Worm (Caenorhabditis elegans) whole organism, late embryonic: Measurements from ENCODE around the gene nstp-6.

Experiments used
- C08G9.2 ChIP-seq: sonication (generic microtip); optimal IDR thresholded peaks from 2 replicates; lab custom pipeline; 2016; ENCODE audit warnings: mild to moderate bottlenecking, missing genetic modification characterization, moderate library complexity, missing compliant biosample characterization
- F13H6.1 ChIP-seq: sonication (generic microtip); optimal IDR thresholded peaks from 2 replicates; lab custom pipeline; 2016; ENCODE audit warnings: missing genetic modification characterization, missing compliant biosample characterization
- K09A11.1 ChIP-seq: sonication (generic microtip); optimal IDR thresholded peaks from 2 replicates; lab custom pipeline; 2017; ENCODE audit warnings: antibody characterized with exemption, mild to moderate bottlenecking, missing genetic modification characterization, missing compliant biosample characterization; ENCODE audit not compliant: insufficient read depth
- Y22D7AL.16 ChIP-seq: sonication (generic microtip); optimal IDR thresholded peaks from 2 replicates; lab custom pipeline; 2016; ENCODE audit warnings: missing genetic modification characterization, missing compliant biosample characterization
- ama-1 ChIP-seq: fragments of 150-350 bp; optimal IDR thresholded peaks from 2 replicates; lab custom pipeline; 2014
- ceh-14 ChIP-seq: sonication (generic microtip); optimal IDR thresholded peaks from 2 replicates; lab custom pipeline; 2016; ENCODE audit warnings: missing genotype, missing genetic modification characterization, missing compliant biosample characterization
- ceh-18 ChIP-seq: sonication (generic microtip); optimal IDR thresholded peaks from 2 replicates; lab custom pipeline; 2016; ENCODE audit warnings: missing genetic modification characterization, missing compliant biosample characterization
- ceh-22 ChIP-seq: sonication (generic microtip); optimal IDR thresholded peaks from 2 replicates; lab custom pipeline; 2017; ENCODE audit warnings: missing biosample characterization, missing genetic modification characterization
- ceh-24 ChIP-seq: sonication (generic microtip); optimal IDR thresholded peaks from 2 replicates; lab custom pipeline; 2016; ENCODE audit warnings: mild to moderate bottlenecking, missing genetic modification characterization, missing compliant biosample characterization
- ceh-31 ChIP-seq: sonication (generic microtip); optimal IDR thresholded peaks from 2 replicates; lab custom pipeline; 2016; ENCODE audit warnings: missing genetic modification characterization, missing compliant biosample characterization
- ceh-34 ChIP-seq: sonication (generic microtip); optimal IDR thresholded peaks from 2 replicates; lab custom pipeline; 2016; ENCODE audit warnings: mild to moderate bottlenecking, missing genetic modification characterization, missing compliant biosample characterization
- ceh-45 ChIP-seq: fragments of 200-800 bp; sonication (Bioruptor generic); IDR thresholded peaks from 2 replicates; pipeline ENCODE4 v1.3.6; 2022; ENCODE audit warnings: missing genetic modification reagents, missing genetic modification characterization, missing compliant biosample characterization
- ceh-48 ChIP-seq: sonication (generic microtip); optimal IDR thresholded peaks from 2 replicates; lab custom pipeline; 2016; ENCODE audit warnings: missing genetic modification characterization, inconsistent platforms, missing compliant biosample characterization
- ceh-9 ChIP-seq: sonication (generic microtip); optimal IDR thresholded peaks from 2 replicates; lab custom pipeline; 2016; ENCODE audit warnings: mild to moderate bottlenecking, missing genetic modification characterization, inconsistent platforms, missing compliant biosample characterization
- che-1 ChIP-seq: sonication (generic microtip); optimal IDR thresholded peaks from 2 replicates; lab custom pipeline; 2016; ENCODE audit warnings: mild to moderate bottlenecking, missing genetic modification characterization, missing compliant biosample characterization
- dmd-4 ChIP-seq: sonication (generic microtip); optimal IDR thresholded peaks from 2 replicates; lab custom pipeline; 2016; ENCODE audit warnings: borderline replicate concordance, missing genetic modification characterization, missing compliant biosample characterization
- dve-1 ChIP-seq: sonication (generic microtip); optimal IDR thresholded peaks from 2 replicates; lab custom pipeline; 2017; ENCODE audit warnings: antibody characterized with exemption, mild to moderate bottlenecking, missing genetic modification characterization, missing compliant biosample characterization
- elt-2 ChIP-seq: sonication (generic microtip); optimal IDR thresholded peaks from 2 replicates; lab custom pipeline; 2016; ENCODE audit warnings: missing genetic modification reagents, missing genetic modification characterization, missing compliant biosample characterization
- eyg-1 ChIP-seq: sonication (generic microtip); optimal IDR thresholded peaks from 2 replicates; lab custom pipeline; 2016; ENCODE audit warnings: missing genotype, missing genetic modification characterization, missing compliant biosample characterization
- fax-1 ChIP-seq: sonication (generic microtip); optimal IDR thresholded peaks from 2 replicates; lab custom pipeline; 2016; ENCODE audit warnings: missing genotype, missing genetic modification characterization, missing compliant biosample characterization
- fkh-10 ChIP-seq: fragments of 150-350 bp; optimal IDR thresholded peaks from 2 replicates; lab custom pipeline; 2014; ENCODE audit warnings: missing biosample characterization, missing genetic modification reagents, missing genetic modification characterization
- hlh-13 ChIP-seq: fragments of 200-800 bp; sonication (Bioruptor generic); optimal IDR thresholded peaks from 2 replicates; lab custom pipeline; 2018; ENCODE audit warnings: mild to moderate bottlenecking, missing genetic modification characterization, missing compliant biosample characterization
- hlh-30 ChIP-seq: sonication (generic microtip); optimal IDR thresholded peaks from 2 replicates; lab custom pipeline; 2017; ENCODE audit warnings: antibody characterized with exemption, missing genetic modification characterization, missing compliant biosample characterization; ENCODE audit not compliant: insufficient read depth
- hlh-8 ChIP-seq: sonication (generic microtip); optimal IDR thresholded peaks from 2 replicates; lab custom pipeline; 2016; ENCODE audit warnings: missing genotype, missing genetic modification characterization, missing compliant biosample characterization
- lin-11 ChIP-seq: fragments of 200-800 bp; sonication (Bioruptor generic); optimal IDR thresholded peaks from 2 replicates; lab custom pipeline; 2018; ENCODE audit warnings: mild to moderate bottlenecking, missing genetic modification characterization, missing compliant biosample characterization
- madf-2 ChIP-seq: sonication (generic microtip); optimal IDR thresholded peaks from 2 replicates; lab custom pipeline; 2017; ENCODE audit warnings: missing genetic modification characterization, missing compliant biosample characterization
- mec-3 ChIP-seq: sonication (generic microtip); optimal IDR thresholded peaks from 2 replicates; lab custom pipeline; 2016; ENCODE audit warnings: borderline replicate concordance, missing genetic modification characterization, missing compliant biosample characterization
- nfya-1 ChIP-seq: sonication (generic microtip); optimal IDR thresholded peaks from 2 replicates; lab custom pipeline; 2017; ENCODE audit warnings: missing genetic modification characterization, mild to moderate bottlenecking, missing compliant biosample characterization, antibody characterized with exemption, moderate library complexity
- nhr-11 ChIP-seq: fragments of 150-350 bp; optimal IDR thresholded peaks from 2 replicates; lab custom pipeline; 2014; ENCODE audit warnings: missing biosample characterization, missing genetic modification characterization
- nhr-232 ChIP-seq: sonication (generic microtip); optimal IDR thresholded peaks from 2 replicates; lab custom pipeline; 2016; ENCODE audit warnings: missing genetic modification characterization, missing compliant biosample characterization
- npax-4 ChIP-seq: sonication (generic microtip); optimal IDR thresholded peaks from 2 replicates; lab custom pipeline; 2016; ENCODE audit warnings: missing genetic modification characterization, missing compliant biosample characterization
- pag-3 ChIP-seq: sonication (generic microtip); optimal IDR thresholded peaks from 2 replicates; lab custom pipeline; 2016; ENCODE audit warnings: missing compliant biosample characterization, missing genetic modification characterization, borderline replicate concordance
- pat-9 ChIP-seq: fragments of 200-800 bp; sonication (Bioruptor generic); optimal IDR thresholded peaks from 2 replicates; lab custom pipeline; 2018; ENCODE audit warnings: mild to moderate bottlenecking, missing genetic modification characterization, moderate library complexity, missing compliant biosample characterization
- pax-1 ChIP-seq: fragments of 150-350 bp; optimal IDR thresholded peaks from 2 replicates; lab custom pipeline; 2014; ENCODE audit warnings: missing biosample characterization, missing genetic modification characterization
- pha-2 ChIP-seq: sonication (generic microtip); optimal IDR thresholded peaks from 2 replicates; lab custom pipeline; 2017; ENCODE audit warnings: mild to moderate bottlenecking, missing genetic modification characterization, missing compliant biosample characterization
- pha-4 ChIP-seq: fragments of 150-350 bp; optimal IDR thresholded peaks from 2 replicates; lab custom pipeline; 2018; ENCODE audit warnings: missing biosample characterization, missing genetic modification reagents, missing genetic modification characterization
- pqm-1 ChIP-seq: sonication (generic microtip); optimal IDR thresholded peaks from 2 replicates; lab custom pipeline; 2016; ENCODE audit warnings: missing genetic modification characterization, missing compliant biosample characterization
- pros-1 ChIP-seq: fragments of 150-350 bp; optimal IDR thresholded peaks from 2 replicates; lab custom pipeline; 2014; ENCODE audit warnings: missing biosample characterization, missing genetic modification reagents, missing genetic modification characterization
- ref-2 ChIP-seq: sonication (generic microtip); optimal IDR thresholded peaks from 2 replicates; lab custom pipeline; 2016; ENCODE audit warnings: missing genetic modification characterization, missing compliant biosample characterization
- sdc-2 ChIP-seq: sonication (generic microtip); optimal IDR thresholded peaks from 2 replicates; lab custom pipeline; 2016; ENCODE audit warnings: missing genotype, missing genetic modification characterization, missing compliant biosample characterization
- sox-4 ChIP-seq: sonication (generic microtip); optimal IDR thresholded peaks from 2 replicates; lab custom pipeline; 2017; ENCODE audit warnings: mild to moderate bottlenecking, missing genetic modification characterization, inconsistent platforms, missing compliant biosample characterization
- syd-9 ChIP-seq: sonication (generic microtip); optimal IDR thresholded peaks from 2 replicates; lab custom pipeline; 2016; ENCODE audit warnings: mild to moderate bottlenecking, missing genetic modification characterization, moderate library complexity, missing compliant biosample characterization
- tbx-2 ChIP-seq: sonication (generic microtip); optimal IDR thresholded peaks from 2 replicates; lab custom pipeline; 2016; ENCODE audit warnings: missing genetic modification characterization, missing compliant biosample characterization
- tbx-7 ChIP-seq: sonication (generic microtip); optimal IDR thresholded peaks from 2 replicates; lab custom pipeline; 2016; ENCODE audit warnings: missing genotype, missing genetic modification characterization, missing compliant biosample characterization
- unc-3 ChIP-seq, 2 experiments: fragments of 200-800 bp in 1 of 2; sonication (Bioruptor generic) in 1 of 2; sonication (generic microtip) in 1 of 2; conservative IDR thresholded peaks in 1 of 2; optimal IDR thresholded peaks in 1 of 2; 2 replicates each; pipeline versions ENCODE4 v1.3.6 to Lab custom; 2016 to 2022; ENCODE audit warnings: missing compliant biosample characterization in 2 of 2, missing genetic modification characterization in 2 of 2, missing genetic modification reagents in 1 of 2
- unc-42 ChIP-seq: sonication (generic microtip); optimal IDR thresholded peaks from 2 replicates; lab custom pipeline; 2016; ENCODE audit warnings: missing genotype, missing genetic modification characterization, missing compliant biosample characterization
- unc-55 ChIP-seq: sonication (generic microtip); optimal IDR thresholded peaks from 2 replicates; lab custom pipeline; 2017; ENCODE audit warnings: missing biosample characterization, missing genetic modification reagents, missing genetic modification characterization
- unc-86 ChIP-seq: sonication (generic microtip); optimal IDR thresholded peaks from 2 replicates; lab custom pipeline; 2016; ENCODE audit warnings: missing genetic modification characterization, missing compliant biosample characterization
- zip-5 ChIP-seq: sonication (generic microtip); optimal IDR thresholded peaks from 2 replicates; lab custom pipeline; 2016; ENCODE audit warnings: missing genetic modification characterization, missing compliant biosample characterization

nstp-6 gene

ce11 chrIV:3516586-3516985 lies 30.8 kb downstream of the nstp-6 start, which contains the start of gene unc-33:
unc-33 (plus strand) TSS chrIV:3516886.
- TF ChIP-seq F13H6.1 (no peak), elt-2 (tag; lab: Kevin White, UChicago) (no peak), pros-1 (tag; lab: Kevin White, UChicago) (no peak), pha-2 (tag; lab: Kevin White, UChicago) (no peak), unc-42 (tag; lab: Kevin White, UChicago) (no peak), pag-3 (tag; lab: Kevin White, UChicago) (no peak), ceh-14 (tag; lab: Kevin White, UChicago) (no peak), hlh-8 (tag; lab: Kevin White, UChicago) (no peak), npax-4 (tag; lab: Kevin White, UChicago) (no peak)

ce11 chrIV:3515412-3516046 lies 31.9 kb downstream of the nstp-6 start:
- TF ChIP-seq unc-3 (GFP tag; conservative IDR thresholded peaks at IDR 0.05; lab: Robert Waterston, UW) (no peak), unc-3 (tag; optimal IDR thresholded peaks at IDR 0.05; lab: Kevin White, UChicago) (no peak), ceh-9 (tag; lab: Kevin White, UChicago) (no peak), pha-4 (tag; lab: Kevin White, UChicago) (no peak), fax-1 (tag; lab: Kevin White, UChicago) (no peak), dve-1 (tag; lab: Kevin White, UChicago) (no peak), pag-3 (tag; lab: Kevin White, UChicago) (no peak), dmd-4 (tag; lab: Kevin White, UChicago) (no peak), sdc-2 (tag; lab: Kevin White, UChicago) (no peak), nfya-1 (tag; lab: Kevin White, UChicago) (peak; percentile 79), mec-3 (tag; lab: Kevin White, UChicago) (no peak), elt-2 (tag; lab: Kevin White, UChicago) (peak; percentile 0), ceh-31 (peak; percentile 71), unc-55 (GFP tag; lab: Kevin White, UChicago) (peak; percentile 87), hlh-13 (no peak), tbx-2 (tag; lab: Kevin White, UChicago) (peak; percentile 33), ama-1 (lab: Kevin White, UChicago) (no peak), unc-86 (tag; lab: Kevin White, UChicago) (no peak), ceh-14 (tag; lab: Kevin White, UChicago) (no peak), F13H6.1 (peak; percentile 50), zip-5 (tag; lab: Kevin White, UChicago) (no peak), che-1 (no peak), ceh-18 (peak; percentile 23), ceh-48 (tag; lab: Kevin White, UChicago) (peak; percentile 89), pat-9 (no peak), fkh-10 (GFP tag; lab: Kevin White, UChicago) (no peak), sox-4 (no peak), unc-42 (tag; lab: Kevin White, UChicago) (peak; percentile 14), nhr-11 (tag; lab: Kevin White, UChicago) (no peak), ceh-24 (no peak), pqm-1 (no peak), ceh-34 (peak; percentile 28), C08G9.2 (tag; lab: Kevin White, UChicago) (no peak), syd-9 (tag; lab: Kevin White, UChicago) (no peak), nhr-232 (tag; lab: Kevin White, UChicago) (no peak), ceh-45 (GFP tag; lab: Robert Waterston, UW) (no peak), K09A11.1 (tag; lab: Kevin White, UChicago) (no peak), ceh-22 (tag; lab: Kevin White, UChicago) (no peak), Y22D7AL.16 (tag; lab: Kevin White, UChicago) (no peak), pax-1 (no peak), tbx-7 (no peak), madf-2 (tag; lab: Kevin White, UChicago) (no peak), lin-11 (tag; lab: Kevin White, UChicago) (no peak), ref-2 (tag; lab: Kevin White, UChicago) (peak; percentile 33), eyg-1 (tag; lab: Kevin White, UChicago) (no peak), hlh-30 (tag; lab: Kevin White, UChicago) (no peak)
